Fruit fly (Drosophila melanogaster) whole organism, embryonic: ENCODE results near the gene RhoGAP18B.

Experiments
- ATbp ChIP-seq: fragments of 200-800 bp; sonication (Bioruptor generic); optimal IDR thresholded peaks from 2 replicates; lab custom pipeline; 2017; ENCODE audit warnings: missing biosample characterization, mild to moderate bottlenecking, missing genetic modification characterization, missing genetic modification reagents
- Ada2b ChIP-seq: fragments of 200-800 bp; sonication (Bioruptor generic); IDR thresholded peaks from 2 replicates; pipeline ENCODE4 v1.3.6; 2022; ENCODE audit warnings: missing biosample characterization, missing genetic modification characterization
- Atf3 ChIP-seq: fragments of 200-800 bp; sonication (Bioruptor generic); optimal IDR thresholded peaks from 3 replicates; lab custom pipeline; 2016; ENCODE audit warnings: missing biosample characterization, missing genetic modification characterization
- CG12236 ChIP-seq: fragments of 200-800 bp; sonication (Bioruptor generic); optimal IDR thresholded peaks from 2 replicates; lab custom pipeline; 2016; ENCODE audit warnings: missing biosample characterization, missing genetic modification characterization
- CG12391 ChIP-seq: fragments of 200-800 bp; sonication (Bioruptor generic); optimal IDR thresholded peaks from 3 replicates; lab custom pipeline; 2018; ENCODE audit warnings: missing biosample characterization, mild to moderate bottlenecking, missing genetic modification characterization, moderate library complexity
- CG1529 ChIP-seq: fragments of 200-800 bp; sonication (Bioruptor generic); optimal IDR thresholded peaks from 3 replicates; lab custom pipeline; 2018; ENCODE audit warnings: missing biosample characterization, missing genetic modification characterization
- CG16813 ChIP-seq: fragments of 200-800 bp; sonication (Bioruptor generic); IDR thresholded peaks from 3 replicates; pipeline ENCODE4 v1.3.6; 2022; ENCODE audit warnings: missing biosample characterization, missing genetic modification characterization; ENCODE audit not compliant: partially characterized antibody
- CG16863 ChIP-seq: fragments of 200-800 bp; sonication (Bioruptor generic); optimal IDR thresholded peaks from 3 replicates; lab custom pipeline; 2016; ENCODE audit warnings: missing biosample characterization, missing genetic modification characterization
- CG17359 ChIP-seq: fragments of 200-800 bp; sonication (Bioruptor generic); optimal IDR thresholded peaks from 3 replicates; lab custom pipeline; 2018; ENCODE audit warnings: missing biosample characterization, mild to moderate bottlenecking, missing genetic modification characterization, moderate library complexity
- CG17568 ChIP-seq: fragments of 200-800 bp; sonication (Bioruptor generic); optimal IDR thresholded peaks from 2 replicates; lab custom pipeline; 2018; ENCODE audit warnings: missing biosample characterization, mild to moderate bottlenecking, missing genetic modification characterization, moderate library complexity
- CG18262 ChIP-seq: fragments of 200-800 bp; optimal IDR thresholded peaks from 3 replicates; lab custom pipeline; 2019; ENCODE audit warnings: missing biosample characterization, mild to moderate bottlenecking, missing genetic modification characterization, moderate library complexity
- CG18599 ChIP-seq: fragments of 200-800 bp; sonication (Bioruptor generic); optimal IDR thresholded peaks from 3 replicates; lab custom pipeline; 2017; ENCODE audit warnings: missing biosample characterization, missing genetic modification characterization, mild to moderate bottlenecking, moderate library complexity, missing genetic modification reagents
- CG32767 ChIP-seq: fragments of 200-800 bp; sonication (Bioruptor generic); IDR thresholded peaks from 2 replicates; pipeline ENCODE4 v1.3.6; 2022; ENCODE audit warnings: missing biosample characterization, missing genetic modification characterization
- CG3407 ChIP-seq: fragments of 200-800 bp; sonication (Bioruptor generic); optimal IDR thresholded peaks from 2 replicates; lab custom pipeline; 2018; ENCODE audit warnings: missing biosample characterization, mild to moderate bottlenecking, missing genetic modification characterization
- CG4617 ChIP-seq: fragments of 200-800 bp; sonication (Bioruptor generic); optimal IDR thresholded peaks from 3 replicates; lab custom pipeline; 2016; ENCODE audit warnings: missing biosample characterization, missing genetic modification characterization, borderline replicate concordance
- CG4820 ChIP-seq: fragments of 200-800 bp; sonication (Bioruptor generic); optimal IDR thresholded peaks from 3 replicates; lab custom pipeline; 2016; ENCODE audit warnings: missing biosample characterization, missing genetic modification characterization
- CG4854 ChIP-seq: fragments of 200-800 bp; sonication (Bioruptor generic); optimal IDR thresholded peaks from 2 replicates; lab custom pipeline; 2016; ENCODE audit warnings: missing biosample characterization, missing genetic modification characterization, inconsistent platforms
- CG7372 ChIP-seq: fragments of 200-800 bp; sonication (Bioruptor generic); IDR thresholded peaks from 2 replicates; pipeline ENCODE4 v1.3.6; 2022; ENCODE audit warnings: missing biosample characterization, missing genetic modification characterization
- CG7786 ChIP-seq: fragments of 200-800 bp; sonication (Bioruptor generic); optimal IDR thresholded peaks from 2 replicates; lab custom pipeline; 2016; ENCODE audit warnings: missing biosample characterization, missing genetic modification characterization
- CG8089 ChIP-seq: fragments of 200-800 bp; sonication (Bioruptor generic); optimal IDR thresholded peaks from 3 replicates; lab custom pipeline; 2016; ENCODE audit warnings: missing biosample characterization, missing genetic modification characterization
- CG9727 ChIP-seq: fragments of 200-800 bp; sonication (Bioruptor generic); optimal IDR thresholded peaks from 3 replicates; lab custom pipeline; 2017; ENCODE audit warnings: missing biosample characterization, mild to moderate bottlenecking, missing genetic modification characterization
- Dad ChIP-seq: fragments of 200-800 bp; sonication (Bioruptor generic); optimal IDR thresholded peaks from 3 replicates; lab custom pipeline; 2016; ENCODE audit warnings: missing biosample characterization, missing genetic modification characterization
- Ets65A ChIP-seq: fragments of 200-800 bp; sonication (Bioruptor generic); peaks from one replicate; lab custom pipeline; 2016; ENCODE audit warnings: missing biosample characterization, missing genetic modification characterization
- Hr3 ChIP-seq: fragments of 200-800 bp; sonication (Bioruptor generic); optimal IDR thresholded peaks from 3 replicates; lab custom pipeline; 2016; ENCODE audit warnings: missing biosample characterization, missing genetic modification characterization
- Med ChIP-seq: fragments of 200-800 bp; sonication (Bioruptor generic); peaks from one replicate; lab custom pipeline; 2016; ENCODE audit warnings: missing biosample characterization, missing genetic modification characterization, mild to moderate bottlenecking, inconsistent platforms, moderate library complexity
- Meics ChIP-seq: fragments of 200-800 bp; sonication (Bioruptor generic); optimal IDR thresholded peaks from 2 replicates; lab custom pipeline; 2017; ENCODE audit warnings: missing biosample characterization, mild to moderate bottlenecking, missing genetic modification characterization
- Myb ChIP-seq: fragments of 200-800 bp; sonication (Bioruptor generic); optimal IDR thresholded peaks from 2 replicates; lab custom pipeline; 2016; ENCODE audit warnings: missing biosample characterization, missing genetic modification characterization
- Oli ChIP-seq: fragments of 200-800 bp; sonication (Bioruptor generic); optimal IDR thresholded peaks from 2 replicates; lab custom pipeline; 2018; ENCODE audit warnings: missing biosample characterization, mild to moderate bottlenecking, missing genetic modification characterization, moderate library complexity
- Optix ChIP-seq: fragments of 200-800 bp; sonication (Bioruptor generic); IDR thresholded peaks from 3 replicates; pipeline ENCODE4 v1.3.6; 2022; ENCODE audit warnings: missing biosample characterization, missing genetic modification characterization
- Sox102F ChIP-seq: fragments of 200-800 bp; sonication (Bioruptor generic); optimal IDR thresholded peaks from 2 replicates; lab custom pipeline; 2018; ENCODE audit warnings: missing biosample characterization, mild to moderate bottlenecking, missing genetic modification characterization, moderate library complexity
- Ssrp ChIP-seq: fragments of 200-800 bp; sonication (Bioruptor generic); optimal IDR thresholded peaks from 2 replicates; lab custom pipeline; 2018; ENCODE audit warnings: missing biosample characterization, mild to moderate bottlenecking, missing genetic modification characterization, moderate library complexity
- TFAM ChIP-seq: fragments of 200-800 bp; sonication (Bioruptor generic); optimal IDR thresholded peaks from 2 replicates; lab custom pipeline; 2017; ENCODE audit warnings: missing biosample characterization, missing genetic modification characterization, inconsistent platforms
- cad ChIP-seq: fragments of >200 bp; optimal IDR thresholded peaks from 2 replicates; lab custom pipeline; 2017; ENCODE audit warnings: missing biosample characterization, missing genetic modification characterization
- chif ChIP-seq, 2 experiments: fragments of 200-800 bp; sonication (Bioruptor generic); optimal IDR thresholded peaks; 3 replicates each; lab custom pipeline; 2016; ENCODE audit warnings: missing biosample characterization in 2 of 2, missing genetic modification characterization in 2 of 2
- dpn ChIP-seq, 2 experiments: fragments of 200-800 bp; sonication (Bioruptor generic); optimal IDR thresholded peaks; 3 replicates each; lab custom pipeline; 2016; ENCODE audit warnings: missing biosample characterization in 2 of 2, missing genetic modification characterization in 2 of 2
- dysf ChIP-seq: fragments of 200-800 bp; sonication (Bioruptor generic); IDR thresholded peaks from 3 replicates; pipeline ENCODE4 v1.3.6; 2022; ENCODE audit warnings: missing biosample characterization, missing genetic modification characterization
- grau ChIP-seq: fragments of 200-800 bp; optimal IDR thresholded peaks from 3 replicates; lab custom pipeline; 2019; ENCODE audit warnings: missing biosample characterization, mild to moderate bottlenecking, missing genetic modification characterization, moderate library complexity
- ind ChIP-seq: fragments of 200-800 bp; sonication (Bioruptor generic); optimal IDR thresholded peaks from 3 replicates; lab custom pipeline; 2016; ENCODE audit warnings: missing biosample characterization, missing genetic modification characterization
- inv ChIP-seq: fragments of 200-800 bp; sonication (Bioruptor generic); IDR thresholded peaks from 2 replicates; pipeline ENCODE4 v1.3.6; 2022; ENCODE audit warnings: missing biosample characterization, missing genetic modification characterization; ENCODE audit not compliant: partially characterized antibody
- kay ChIP-seq: fragments of 200-800 bp; sonication (Bioruptor generic); optimal IDR thresholded peaks from 2 replicates; lab custom pipeline; 2016; ENCODE audit warnings: missing biosample characterization, missing genetic modification characterization
- lbe ChIP-seq: fragments of 200-800 bp; sonication (Bioruptor generic); optimal IDR thresholded peaks from 2 replicates; lab custom pipeline; 2016; ENCODE audit warnings: missing biosample characterization, mild to moderate bottlenecking, missing genetic modification characterization
- maf-S ChIP-seq: fragments of 200-800 bp; sonication (Bioruptor generic); optimal IDR thresholded peaks from 2 replicates; lab custom pipeline; 2016; ENCODE audit warnings: missing biosample characterization, missing genetic modification characterization
- nom ChIP-seq: fragments of 200-800 bp; sonication (Bioruptor generic); optimal IDR thresholded peaks from 2 replicates; lab custom pipeline; 2017; ENCODE audit warnings: missing biosample characterization, missing genetic modification characterization, mild to moderate bottlenecking, moderate library complexity, missing genetic modification reagents
- pan ChIP-seq, 4 experiments: fragments of >200 bp in 3 of 4; fragments of 200-800 bp in 1 of 4; sonication (Bioruptor generic) in 1 of 4; optimal IDR thresholded peaks in 3 of 4; IDR thresholded peaks in 1 of 4; 2 replicates each; pipeline versions ENCODE4 v1.3.6 to Lab custom; 2017 to 2022; ENCODE audit warnings: missing biosample characterization in 2 of 4, missing genetic modification characterization in 2 of 4, mixed read lengths in 1 of 4
- pum ChIP-seq: fragments of 200-800 bp; sonication (Bioruptor generic); optimal IDR thresholded peaks from 2 replicates; lab custom pipeline; 2016; ENCODE audit warnings: missing biosample characterization, missing genetic modification characterization
- ranshi ChIP-seq: fragments of 200-800 bp; sonication (Bioruptor generic); IDR thresholded peaks from 2 replicates; pipeline ENCODE4 v1.3.6; 2022; ENCODE audit warnings: missing biosample characterization, missing genetic modification characterization
- stc ChIP-seq: fragments of 200-800 bp; sonication (Bioruptor generic); IDR thresholded peaks from 2 replicates; pipeline ENCODE4 v1.3.6; 2022; ENCODE audit warnings: missing biosample characterization, missing genetic modification characterization
- vfl ChIP-seq: fragments of 200-800 bp; sonication (Bioruptor generic); optimal IDR thresholded peaks from 2 replicates; lab custom pipeline; 2016; ENCODE audit warnings: missing biosample characterization, missing genetic modification characterization
- wek ChIP-seq: fragments of 200-800 bp; sonication (Bioruptor generic); optimal IDR thresholded peaks from 3 replicates; lab custom pipeline; 2018; ENCODE audit warnings: missing biosample characterization, mild to moderate bottlenecking, missing genetic modification characterization, moderate library complexity
- zfh1 ChIP-seq: fragments of 200-800 bp; sonication (Bioruptor generic); IDR thresholded peaks from 3 replicates; pipeline ENCODE4 v1.3.6; 2022; ENCODE audit warnings: missing biosample characterization, missing genetic modification characterization

RhoGAP18B gene

dm6 chrX:19187624-19188085 is 20.8 kb upstream of the RhoGAP18B start, which contains the start of gene Mec2 (continued):
- TF ChIP-seq cad (GFP tag; lab: Kevin White, UChicago) (no peak), CG3407 (GFP tag; lab: Kevin White, UChicago) (peak; percentile 19), chif (GFP tag; optimal IDR thresholded peaks at IDR 0.05; lab: Kevin White, UChicago) (peak; percentile 68 to 70), ranshi (GFP tag; lab: Robert Waterston, UW) (0 out of 2 replicates have a peak, but pooled peaks have one; percentile 34), zfh1 (GFP tag; lab: Robert Waterston, UW) (peak; percentile 58; the same call in 2 of the 3 replicates), pum (GFP tag; lab: Kevin White, UChicago) (peak; percentile 23), CG18262 (tag; lab: Kevin White, UChicago) (peak; percentile 33), Optix (GFP tag; lab: Robert Waterston, UW) (peak; percentile 63; the same call in 2 of the 3 replicates), Meics (GFP tag; lab: Kevin White, UChicago) (peak; percentile 23), CG1529 (GFP tag; lab: Kevin White, UChicago) (peak; percentile 12), grau (peak; percentile 59), dysf (GFP tag; lab: Robert Waterston, UW) (peak; percentile 62), Ada2b (GFP tag; lab: Robert Waterston, UW) (peak; percentile 37; the same call in 1 of the 2 replicates), Ssrp (peak; percentile 40), pan (optimal IDR thresholded peaks at IDR 0.05; lab: Kevin White, UChicago) (no peak), pan (GFP tag; optimal IDR thresholded peaks at IDR 0.05 in 1 of 2, IDR thresholded peaks at IDR 0.05 in 1 of 2) (peak in 1 of 2 experiments; percentile 52), CG32767 (GFP tag; lab: Robert Waterston, UW) (peak; percentile 37; the same call in 1 of the 2 replicates), CG4820 (GFP tag; lab: Kevin White, UChicago) (peak; percentile 24), inv (GFP tag; lab: Robert Waterston, UW) (no peak), TFAM (GFP tag; lab: Kevin White, UChicago) (no peak), CG17568 (GFP tag; lab: Kevin White, UChicago) (no peak), Ets65A (GFP tag; lab: Kevin White, UChicago) (peak; percentile 95), maf-S (GFP tag; lab: Kevin White, UChicago) (peak; percentile 35), CG16863 (peak; percentile 54), stc (0 out of 2 replicates have a peak, but pooled peaks have one; percentile 19), CG4617 (GFP tag; lab: Kevin White, UChicago) (no peak), CG12391 (peak; percentile 57), vfl (GFP tag; lab: Kevin White, UChicago) (no peak), wek (GFP tag; lab: Kevin White, UChicago) (peak; percentile 8), Dad (peak; percentile 35), Oli (peak; percentile 62), CG9727 (GFP tag; lab: Kevin White, UChicago) (peak; percentile 31), CG4854 (GFP tag; lab: Kevin White, UChicago) (no peak), CG7786 (peak; percentile 29), CG12236 (GFP tag; lab: Kevin White, UChicago) (peak; percentile 3), CG18599 (GFP tag; lab: Kevin White, UChicago) (peak; percentile 36), lbe (GFP tag; lab: Kevin White, UChicago) (peak; percentile 44), ATbp (GFP tag; lab: Kevin White, UChicago) (peak; percentile 59), dpn (GFP tag; optimal IDR thresholded peaks at IDR 0.05; lab: Kevin White, UChicago) (peak; percentile 9 to 79), CG17359 (tag; lab: Kevin White, UChicago) (peak; percentile 27), Med (GFP tag; lab: Kevin White, UChicago) (peak; percentile 94), Sox102F (GFP tag; lab: Kevin White, UChicago) (peak; percentile 73), CG8089 (GFP tag; lab: Kevin White, UChicago) (peak; percentile 4), Atf3 (GFP tag; lab: Kevin White, UChicago) (peak; percentile 20), kay (GFP tag; lab: Kevin White, UChicago) (peak; percentile 59), nom (peak; percentile 12), CG7372 (GFP tag; lab: Robert Waterston, UW) (no peak), Myb (GFP tag; lab: Kevin White, UChicago) (peak; percentile 53), CG16813 (GFP tag; lab: Robert Waterston, UW) (no peak), ind (GFP tag; lab: Kevin White, UChicago) (peak; percentile 41), Hr3 (peak; percentile 51)
